Fruit fly (Drosophila melanogaster): ENCODE results near the gene CG15478.
A peak's percentile ranks its signal among the peaks of the same experiment; 100 is the strongest.

CG15478 gene

dm6 chrX:7706398-7707349, 11.1 kb downstream of the CG15478 start (continued):
- TF ChIP-seq CG1602 (GFP tag; optimal IDR thresholded peaks at IDR 0.05) (peak; percentile 94), knrl (GFP tag; IDR thresholded peaks at IDR 0.05; ENCODE audit: partially characterized antibody) (no peak; the same call in 2 of the 3 replicates), CG10209 (GFP tag; optimal IDR thresholded peaks at IDR 0.05) (peak; percentile 96), az2 (GFP tag; optimal IDR thresholded peaks at IDR 0.05) (peak; percentile 95), btn (GFP tag; optimal IDR thresholded peaks at IDR 0.05) (no peak), gsb-n (tag; optimal IDR thresholded peaks at IDR 0.05) (peak; percentile 96), Mes4 (GFP tag; optimal IDR thresholded peaks at IDR 0.05) (peak; percentile 52), Taf1 (GFP tag; IDR thresholded peaks at IDR 0.05) (peak; percentile 98), Lim3 (GFP tag; IDR thresholded peaks at IDR 0.05) (peak; percentile 95), danr (GFP tag; IDR thresholded peaks at IDR 0.05) (peak; percentile 96), esg (GFP tag; conservative IDR thresholded peaks at IDR 0.05) (peak; percentile 98), CG10366 (GFP tag; IDR thresholded peaks at IDR 0.05) (peak; percentile 99), CG8478 (optimal IDR thresholded peaks at IDR 0.05) (no peak), CG3995 (GFP tag; optimal IDR thresholded peaks at IDR 0.05) (peak; percentile 77), CG6854 (GFP tag; optimal IDR thresholded peaks at IDR 0.05) (peak; percentile 97), onecut (GFP tag; IDR thresholded peaks at IDR 0.05) (peak; percentile 94), TFAM (GFP tag; optimal IDR thresholded peaks at IDR 0.05) (peak; percentile 73), CG2889 (GFP tag; IDR thresholded peaks at IDR 0.05) (peak; percentile 97), CG10565 (GFP tag; optimal IDR thresholded peaks at IDR 0.05) (peak; percentile 60), dati (GFP tag; IDR thresholded peaks at IDR 0.05) (peak; percentile 95), ind (GFP tag; optimal IDR thresholded peaks at IDR 0.05) (peak; percentile 98), CG2678 (tag; optimal IDR thresholded peaks at IDR 0.05) (peak; percentile 99), en (GFP tag; optimal IDR thresholded peaks at IDR 0.05) (no peak), ham (GFP tag; IDR thresholded peaks at IDR 0.05) (peak; percentile 91), CG17186 (GFP tag; optimal IDR thresholded peaks at IDR 0.05) (peak; percentile 67), dysf (GFP tag; IDR thresholded peaks at IDR 0.05) (peak; percentile 99), hth (optimal IDR thresholded peaks at IDR 0.05) (no peak), CG18011 (GFP tag; optimal IDR thresholded peaks at IDR 0.05) (peak; percentile 87), Trl (optimal IDR thresholded peaks at IDR 0.05) (peak; percentile 77 to 81), Trl (GFP tag; optimal IDR thresholded peaks at IDR 0.05) (peak; percentile 33), Ets65A (GFP tag) (peak; percentile 98), CG11560 (tag; IDR thresholded peaks at IDR 0.05) (peak; percentile 90), Doc3 (GFP tag; IDR thresholded peaks at IDR 0.05; ENCODE audit: partially characterized antibody) (no peak), ap (GFP tag; IDR thresholded peaks at IDR 0.05) (peak; percentile 97), Doc2 (GFP tag; IDR thresholded peaks at IDR 0.05) (peak; percentile 90), HHEX (GFP tag; optimal IDR thresholded peaks at IDR 0.05) (peak; percentile 98), CG17385 (GFP tag; optimal IDR thresholded peaks at IDR 0.05) (peak; percentile 98), lola (GFP tag; optimal IDR thresholded peaks at IDR 0.05) (peak in 1 of 3 experiments; percentile 91), Sry-β (GFP tag; optimal IDR thresholded peaks at IDR 0.05) (peak; percentile 66), C15 (GFP tag; IDR thresholded peaks at IDR 0.05) (peak; percentile 93), chif (GFP tag; optimal IDR thresholded peaks at IDR 0.05) (peak; percentile 31 to 73), fd64A (GFP tag; optimal IDR thresholded peaks at IDR 0.05) (peak; percentile 95), Adf1 (GFP tag; IDR thresholded peaks at IDR 0.05) (peak; percentile 90), inv (GFP tag; IDR thresholded peaks at IDR 0.05; ENCODE audit: partially characterized antibody) (no peak), kni (GFP tag; optimal IDR thresholded peaks at IDR 0.05) (peak; percentile 97), wek (GFP tag; optimal IDR thresholded peaks at IDR 0.05) (peak; percentile 88), CG4404 (GFP tag; IDR thresholded peaks at IDR 0.05) (peak; percentile 96), jumu (GFP tag; optimal IDR thresholded peaks at IDR 0.05) (peak; percentile 74), sqz (GFP tag; optimal IDR thresholded peaks at IDR 0.05) (peak; percentile 96), ERR (GFP tag; optimal IDR thresholded peaks at IDR 0.05) (peak; percentile 18)

Data from whole organism, embryonic.